Worm (Caenorhabditis elegans) whole organism, L4/young adult: ENCODE data around the gene pcyt-1.

Experiments
- dao-5 ChIP-seq: sonication (generic microtip); optimal IDR thresholded peaks from 2 replicates; lab custom pipeline; 2016; ENCODE audit warnings: missing genotype, missing genetic modification characterization, moderate library complexity, missing compliant biosample characterization
- him-1 ChIP-seq: sonication (generic microtip); optimal IDR thresholded peaks from 2 replicates; lab custom pipeline; 2016; ENCODE audit warnings: missing genotype, missing genetic modification reagents, missing genetic modification characterization, missing compliant biosample characterization

ce11 chrX:7627351-7627750 is 55.2 kb downstream of the pcyt-1 start, which contains the start of gene nlp-61:
- TF ChIP-seq him-1, result no peak
- TF ChIP-seq dao-5, result no peak
